Worm (Caenorhabditis elegans) whole organism, L2 larva: ENCODE measurements around the gene nfyc-1.

Experiments
- alr-1 ChIP-seq: fragments of 150-350 bp; optimal IDR thresholded peaks from 2 replicates; lab custom pipeline; 2014; ENCODE audit warnings: missing biosample characterization, missing genetic modification characterization
- blmp-1 ChIP-seq: sonication (generic microtip); optimal IDR thresholded peaks from 2 replicates; lab custom pipeline; 2017; ENCODE audit warnings: missing genetic modification characterization, mild to moderate bottlenecking, missing compliant biosample characterization, antibody characterized with exemption, moderate library complexity; ENCODE audit not compliant: insufficient read depth
- ceh-82 ChIP-seq: fragments of 150-350 bp; optimal IDR thresholded peaks from 2 replicates; lab custom pipeline; 2014; ENCODE audit warnings: missing biosample characterization, missing genetic modification characterization
- lsy-2 ChIP-seq, 2 experiments: fragments of 150-350 bp in 1 of 2; sonication (generic microtip) in 1 of 2; optimal IDR thresholded peaks; 2 replicates each; lab custom pipeline; 2014 to 2017; ENCODE audit warnings: missing biosample characterization in 2 of 2, missing genetic modification characterization in 2 of 2
- nhr-12 ChIP-seq: fragments of 150-350 bp; optimal IDR thresholded peaks from 2 replicates; lab custom pipeline; 2014; ENCODE audit warnings: missing biosample characterization, missing genetic modification characterization
- nhr-23 ChIP-seq: fragments of 150-350 bp; optimal IDR thresholded peaks from 2 replicates; lab custom pipeline; 2014; ENCODE audit warnings: missing biosample characterization, missing genetic modification reagents, missing genetic modification characterization
- nhr-237 ChIP-seq: fragments of 150-350 bp; optimal IDR thresholded peaks from 2 replicates; lab custom pipeline; 2014; ENCODE audit warnings: missing biosample characterization, missing genetic modification characterization
- nhr-6 ChIP-seq: fragments of 150-350 bp; optimal IDR thresholded peaks from 2 replicates; lab custom pipeline; 2014; ENCODE audit warnings: missing biosample characterization, missing genetic modification characterization
- nhr-77 ChIP-seq: fragments of 150-350 bp; optimal IDR thresholded peaks from 2 replicates; lab custom pipeline; 2014; ENCODE audit warnings: missing biosample characterization, missing genetic modification characterization
- unc-55 ChIP-seq: fragments of 150-350 bp; sonication (generic microtip); optimal IDR thresholded peaks from 3 replicates; lab custom pipeline; 2014; ENCODE audit warnings: missing biosample characterization, missing genetic modification reagents, missing genetic modification characterization

DNA sequence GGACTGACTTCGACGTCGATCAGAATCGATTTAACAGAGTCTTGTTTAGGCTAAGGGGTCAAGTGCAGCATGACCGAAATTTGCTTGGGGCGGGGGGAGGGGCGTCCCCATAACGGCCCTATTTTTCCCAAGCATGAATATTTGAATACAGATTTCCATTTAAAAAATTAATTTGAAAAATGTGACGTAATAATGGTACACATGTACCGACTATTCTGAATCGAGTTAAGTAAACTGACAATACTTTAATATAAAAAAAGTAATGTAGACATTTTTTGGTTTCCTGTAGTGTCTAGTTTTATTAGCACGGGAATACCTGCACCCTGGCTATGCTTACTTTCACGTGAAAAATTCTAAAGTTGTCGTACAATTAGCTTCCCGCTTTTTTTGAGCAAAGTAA lies 43.1 kb downstream of the nfyc-1 start:
- TF ChIP-seq nhr-23 (tag; lab: Kevin White, UChicago) (no peak), nhr-237 (tag; lab: Kevin White, UChicago) (no peak), unc-55 (no peak), lsy-2 (tag; optimal IDR thresholded peaks at IDR 0.05; lab: Kevin White, UChicago) (no peak), blmp-1 (tag; lab: Kevin White, UChicago) (no peak), nhr-12 (no peak), nhr-6 (no peak), ceh-82 (tag; lab: Kevin White, UChicago) (no peak), nhr-77 (tag; lab: Kevin White, UChicago) (no peak), alr-1 (no peak)
